Fruit fly (Drosophila melanogaster) whole organism, embryonic: ENCODE data around the gene GluRIIE.

Experiments used
- Ada2b ChIP-seq: fragments of 200-800 bp; sonication (Bioruptor generic); IDR thresholded peaks from 2 replicates; pipeline ENCODE4 v1.3.6; 2022; ENCODE audit warnings: missing biosample characterization, missing genetic modification characterization
- CG10431 ChIP-seq: fragments of 200-800 bp; sonication (Bioruptor generic); optimal IDR thresholded peaks from 3 replicates; lab custom pipeline; 2018; ENCODE audit warnings: missing biosample characterization, mild to moderate bottlenecking, missing genetic modification characterization
- CG10565 ChIP-seq: fragments of 200-800 bp; sonication (Bioruptor generic); optimal IDR thresholded peaks from 3 replicates; lab custom pipeline; 2016; ENCODE audit warnings: missing biosample characterization, mild to moderate bottlenecking, missing genetic modification characterization
- CG10979 ChIP-seq: fragments of 200-800 bp; sonication (Bioruptor generic); optimal IDR thresholded peaks from 2 replicates; lab custom pipeline; 2018; ENCODE audit warnings: missing biosample characterization, mild to moderate bottlenecking, missing genetic modification characterization, moderate library complexity
- CG12104 ChIP-seq: fragments of 200-800 bp; sonication (Bioruptor generic); optimal IDR thresholded peaks from 3 replicates; lab custom pipeline; 2016; ENCODE audit warnings: missing biosample characterization, missing genetic modification characterization
- CG12219 ChIP-seq: fragments of 200-800 bp; sonication (Bioruptor generic); optimal IDR thresholded peaks from 3 replicates; lab custom pipeline; 2018; ENCODE audit warnings: missing biosample characterization, mild to moderate bottlenecking, missing genetic modification characterization
- CG13287 ChIP-seq: fragments of 200-800 bp; sonication (Bioruptor generic); IDR thresholded peaks from 2 replicates; pipeline ENCODE4 v1.3.6; 2022; ENCODE audit warnings: missing biosample characterization, missing genetic modification characterization; ENCODE audit not compliant: partially characterized antibody
- CG13296 ChIP-seq: fragments of 200-800 bp; sonication (Bioruptor generic); optimal IDR thresholded peaks from 3 replicates; lab custom pipeline; 2018; ENCODE audit warnings: missing biosample characterization, mild to moderate bottlenecking, missing genetic modification characterization
- CG14860 ChIP-seq: fragments of 200-800 bp; sonication (Bioruptor generic); IDR thresholded peaks from 3 replicates; pipeline ENCODE4 v1.3.6; 2022; ENCODE audit warnings: missing biosample characterization, missing genetic modification characterization; ENCODE audit not compliant: partially characterized antibody
- CG15011 ChIP-seq: fragments of 200-800 bp; sonication (Bioruptor generic); optimal IDR thresholded peaks from 3 replicates; lab custom pipeline; 2018; ENCODE audit warnings: missing biosample characterization, mild to moderate bottlenecking, missing genetic modification characterization
- CG15601 ChIP-seq: fragments of 200-800 bp; sonication (Bioruptor generic); optimal IDR thresholded peaks from 3 replicates; lab custom pipeline; 2019; ENCODE audit warnings: missing biosample characterization, mild to moderate bottlenecking, missing genetic modification characterization, moderate library complexity
- CG17328 ChIP-seq: fragments of 200-800 bp; sonication (Bioruptor generic); IDR thresholded peaks from 2 replicates; pipeline ENCODE4 v1.3.6; 2022; ENCODE audit warnings: missing biosample characterization, missing genetic modification characterization
- CG17385 ChIP-seq: fragments of 200-800 bp; sonication (Bioruptor generic); optimal IDR thresholded peaks from 3 replicates; lab custom pipeline; 2018; ENCODE audit warnings: missing biosample characterization, mild to moderate bottlenecking, missing genetic modification characterization
- CG18619 ChIP-seq: fragments of 200-800 bp; sonication (Bioruptor generic); optimal IDR thresholded peaks from 3 replicates; lab custom pipeline; 2017; ENCODE audit warnings: missing biosample characterization, mild to moderate bottlenecking, missing genetic modification characterization
- CG2120 ChIP-seq: fragments of 200-800 bp; sonication (Bioruptor generic); optimal IDR thresholded peaks from 3 replicates; lab custom pipeline; 2016; ENCODE audit warnings: missing biosample characterization, missing genetic modification characterization
- CG2889 ChIP-seq: fragments of 200-800 bp; sonication (Bioruptor generic); IDR thresholded peaks from 3 replicates; pipeline ENCODE4 v1.3.6; 2022; ENCODE audit warnings: missing biosample characterization, missing genetic modification characterization
- CG34224 ChIP-seq: fragments of 200-800 bp; sonication (Bioruptor generic); IDR thresholded peaks from 3 replicates; pipeline ENCODE4 v1.3.6; 2022; ENCODE audit warnings: missing biosample characterization, missing genetic modification characterization; ENCODE audit not compliant: partially characterized antibody
- CG3726 ChIP-seq: fragments of 200-800 bp; sonication (Bioruptor generic); IDR thresholded peaks from 3 replicates; pipeline ENCODE4, ENCODE4 v1.3.6; 2022; ENCODE audit warnings: missing biosample characterization, missing genetic modification characterization
- CG43689 ChIP-seq: fragments of 200-800 bp; sonication (Bioruptor generic); IDR thresholded peaks from 2 replicates; pipeline ENCODE4 v1.3.6; 2022; ENCODE audit warnings: missing biosample characterization, missing genetic modification characterization
- CG4707 ChIP-seq: fragments of 200-800 bp; sonication (Bioruptor generic); optimal IDR thresholded peaks from 2 replicates; lab custom pipeline; 2018; ENCODE audit warnings: missing biosample characterization, mild to moderate bottlenecking, missing genetic modification characterization, moderate library complexity
- CG7357 ChIP-seq: fragments of 200-800 bp; sonication (Bioruptor generic); IDR thresholded peaks from 3 replicates; pipeline ENCODE4 v1.3.6; 2022; ENCODE audit warnings: missing biosample characterization, missing genetic modification characterization
- CG7928 ChIP-seq: fragments of 200-800 bp; sonication (Bioruptor generic); optimal IDR thresholded peaks from 2 replicates; lab custom pipeline; 2017; ENCODE audit warnings: missing biosample characterization, mild to moderate bottlenecking, missing genetic modification characterization
- CG7987 ChIP-seq: fragments of 200-800 bp; sonication (Bioruptor generic); optimal IDR thresholded peaks from 2 replicates; lab custom pipeline; 2018; ENCODE audit warnings: missing biosample characterization, mild to moderate bottlenecking, missing genetic modification characterization, moderate library complexity
- CG8388 ChIP-seq: fragments of 200-800 bp; sonication (Bioruptor generic); optimal IDR thresholded peaks from 2 replicates; lab custom pipeline; 2019; ENCODE audit warnings: missing biosample characterization, mild to moderate bottlenecking, missing genetic modification characterization, moderate library complexity
- CG8944 ChIP-seq: fragments of 200-800 bp; sonication (Bioruptor generic); optimal IDR thresholded peaks from 3 replicates; lab custom pipeline; 2016; ENCODE audit warnings: missing biosample characterization, missing genetic modification characterization
- Camta ChIP-seq: fragments of 200-800 bp; sonication (Bioruptor generic); optimal IDR thresholded peaks from 2 replicates; lab custom pipeline; 2016; ENCODE audit warnings: missing biosample characterization, missing genetic modification characterization
- CkIIα-i1 ChIP-seq: fragments of 200-800 bp; sonication (Bioruptor generic); IDR thresholded peaks from 2 replicates; pipeline ENCODE4 v1.3.6; 2022; ENCODE audit warnings: missing biosample characterization, missing genetic modification characterization
- Dek ChIP-seq: fragments of 200-800 bp; sonication (Bioruptor generic); optimal IDR thresholded peaks from 3 replicates; lab custom pipeline; 2019; ENCODE audit warnings: missing biosample characterization, mild to moderate bottlenecking, missing genetic modification characterization, moderate library complexity
- Dll ChIP-seq: fragments of 200-800 bp; sonication (Bioruptor generic); IDR thresholded peaks from 4 replicates; pipeline ENCODE4 v1.3.6; 2022; ENCODE audit warnings: missing biosample characterization, missing genetic modification characterization; ENCODE audit not compliant: partially characterized antibody
- Fer3 ChIP-seq: fragments of 200-800 bp; sonication (Bioruptor generic); optimal IDR thresholded peaks from 2 replicates; lab custom pipeline; 2018; ENCODE audit warnings: missing biosample characterization, mild to moderate bottlenecking, missing genetic modification characterization, moderate library complexity
- Hr78 ChIP-seq, 2 experiments: fragments of 200-800 bp in 1 of 2; fragments of >200 bp in 1 of 2; sonication (Bioruptor generic) in 1 of 2; optimal IDR thresholded peaks; 2 replicates each; lab custom pipeline; 2017 to 2019; ENCODE audit warnings: missing biosample characterization in 2 of 2, missing genetic modification characterization in 2 of 2, mild to moderate bottlenecking in 1 of 2, moderate library complexity in 1 of 2
- Nf-YB ChIP-seq: fragments of 200-800 bp; sonication (Bioruptor generic); optimal IDR thresholded peaks from 3 replicates; lab custom pipeline; 2019; ENCODE audit warnings: missing biosample characterization, mild to moderate bottlenecking, missing genetic modification characterization, moderate library complexity
- Nf-YC ChIP-seq: fragments of 200-800 bp; optimal IDR thresholded peaks from 3 replicates; lab custom pipeline; 2019; ENCODE audit warnings: missing biosample characterization, mild to moderate bottlenecking, missing genetic modification characterization, moderate library complexity
- Xrp1 ChIP-seq: fragments of 200-800 bp; sonication (Bioruptor generic); IDR thresholded peaks from 2 replicates; pipeline ENCODE4 v1.3.6; 2022; ENCODE audit warnings: missing biosample characterization, missing genetic modification characterization
- ab ChIP-seq: fragments of 200-800 bp; sonication (Bioruptor generic); optimal IDR thresholded peaks from 2 replicates; lab custom pipeline; 2016; ENCODE audit warnings: missing biosample characterization, missing genetic modification characterization
- al ChIP-seq: fragments of 200-800 bp; sonication (Bioruptor generic); IDR thresholded peaks from 2 replicates; pipeline ENCODE4 v1.3.6; 2022; ENCODE audit warnings: missing biosample characterization, missing genetic modification characterization
- ap ChIP-seq: fragments of 200-800 bp; sonication (Bioruptor generic); IDR thresholded peaks from 2 replicates; pipeline ENCODE4 v1.3.6; 2022; ENCODE audit warnings: missing biosample characterization, missing genetic modification characterization
- az2 ChIP-seq: fragments of 200-800 bp; sonication (Bioruptor generic); optimal IDR thresholded peaks from 3 replicates; lab custom pipeline; 2016; ENCODE audit warnings: missing biosample characterization, missing genetic modification characterization
- bbx ChIP-seq: fragments of 200-800 bp; sonication (Bioruptor generic); IDR thresholded peaks from 2 replicates; pipeline ENCODE4 v1.3.6; 2022; ENCODE audit warnings: missing biosample characterization, missing genetic modification characterization; ENCODE audit not compliant: partially characterized antibody
- btn ChIP-seq: fragments of 200-800 bp; sonication (Bioruptor generic); optimal IDR thresholded peaks from 2 replicates; lab custom pipeline; 2016; ENCODE audit warnings: missing biosample characterization, missing genetic modification characterization
- crp ChIP-seq, 2 experiments: fragments of 200-800 bp; sonication (Bioruptor generic); optimal IDR thresholded peaks; 2 replicates in 1 of 2; 3 replicates in 1 of 2; lab custom pipeline; 2017; ENCODE audit warnings: missing biosample characterization in 2 of 2, missing genetic modification characterization in 2 of 2, mild to moderate bottlenecking in 1 of 2, moderate library complexity in 1 of 2
- en ChIP-seq: fragments of 200-800 bp; sonication (Bioruptor generic); optimal IDR thresholded peaks from 2 replicates; lab custom pipeline; 2016; ENCODE audit warnings: missing biosample characterization, missing genetic modification characterization
- fd3F ChIP-seq: fragments of 200-800 bp; sonication (Bioruptor generic); optimal IDR thresholded peaks from 2 replicates; lab custom pipeline; 2018; ENCODE audit warnings: missing biosample characterization, mild to moderate bottlenecking, missing genetic modification characterization, moderate library complexity
- insv ChIP-seq, 2 experiments: fragments of 200-800 bp; sonication (Bioruptor generic); optimal IDR thresholded peaks; 3 replicates each; lab custom pipeline; 2016 to 2018; ENCODE audit warnings: missing biosample characterization in 2 of 2, missing genetic modification characterization in 2 of 2
- ken ChIP-seq: fragments of 200-800 bp; sonication (Bioruptor generic); IDR thresholded peaks from 3 replicates; pipeline ENCODE4 v1.3.6; 2022; ENCODE audit warnings: missing biosample characterization, missing genetic modification characterization
- psq ChIP-seq: fragments of 200-800 bp; sonication (Bioruptor generic); optimal IDR thresholded peaks from 2 replicates; lab custom pipeline; 2017; ENCODE audit warnings: missing biosample characterization, missing genetic modification characterization
- sd ChIP-seq: fragments of 200-800 bp; sonication (Bioruptor generic); optimal IDR thresholded peaks from 3 replicates; lab custom pipeline; 2018; ENCODE audit warnings: missing biosample characterization, mild to moderate bottlenecking, missing genetic modification characterization, moderate library complexity
- sr ChIP-seq: fragments of 200-800 bp; sonication (Bioruptor generic); IDR thresholded peaks from 3 replicates; pipeline ENCODE4 v1.3.6; 2022; ENCODE audit warnings: missing biosample characterization, missing genetic modification characterization
- tx ChIP-seq: fragments of 200-800 bp; sonication (Bioruptor generic); optimal IDR thresholded peaks from 2 replicates; lab custom pipeline; 2016; ENCODE audit warnings: missing biosample characterization, missing genetic modification characterization
- wor ChIP-seq: fragments of 200-800 bp; sonication (Bioruptor generic); IDR thresholded peaks from 2 replicates; pipeline ENCODE4 v1.3.6; 2022; ENCODE audit warnings: missing biosample characterization, missing genetic modification characterization

GluRIIE gene

DNA sequence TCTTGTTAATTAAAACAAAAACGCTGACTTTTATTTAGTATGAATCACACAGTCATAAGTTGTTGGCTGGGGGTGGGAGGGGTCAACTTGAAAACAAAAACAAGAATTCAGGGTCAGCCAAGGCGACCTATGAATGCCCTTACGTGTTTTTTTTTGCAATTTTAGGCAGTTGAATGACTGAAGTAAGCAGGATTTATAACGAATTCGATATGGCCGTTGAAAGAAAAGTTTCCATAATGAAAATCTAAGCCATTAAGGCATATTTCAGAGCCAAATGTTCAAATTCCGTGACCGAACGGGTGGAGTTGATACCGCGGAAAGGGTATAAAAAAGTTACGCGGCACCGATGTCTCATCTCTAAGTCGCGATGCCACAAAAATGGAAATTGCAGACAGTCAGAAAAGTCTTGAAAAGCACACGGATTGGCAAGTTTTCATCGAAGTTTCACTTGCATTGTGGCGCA is 14.5 kb downstream of the GluRIIE start:
- TF ChIP-seq ap (GFP tag; lab: Robert Waterston, UW) (0 out of 2 replicates have a peak, but pooled peaks have one; percentile 12), Xrp1 (GFP tag; lab: Robert Waterston, UW) (peak; percentile 73), CG17328 (GFP tag; lab: Robert Waterston, UW) (peak; percentile 61; the same call in 1 of the 2 replicates), Nf-YB (GFP tag; lab: Kevin White, UChicago) (no peak), en (GFP tag; lab: Kevin White, UChicago) (peak; percentile 6), CG2120 (GFP tag; lab: Kevin White, UChicago) (peak; percentile 85), Dll (GFP tag; lab: Robert Waterston, UW) (no peak), CG13296 (GFP tag; lab: Kevin White, UChicago) (no peak), ab (GFP tag; lab: Kevin White, UChicago) (no peak), CG17385 (no peak), CG10565 (no peak), CG2889 (0 out of 3 replicates have a peak, but pooled peaks have one; percentile 11), ken (peak; percentile 69; the same call in 2 of the 3 replicates), CG15601 (tag; lab: Kevin White, UChicago) (no peak), bbx (GFP tag; lab: Robert Waterston, UW) (no peak), CG15011 (GFP tag; lab: Kevin White, UChicago) (no peak), al (GFP tag; lab: Robert Waterston, UW) (peak; percentile 65), CG7928 (no peak), Nf-YC (no peak), CG8388 (GFP tag; lab: Kevin White, UChicago) (no peak), CG7987 (GFP tag; lab: Kevin White, UChicago) (no peak), sd (no peak), CG12104 (GFP tag; lab: Kevin White, UChicago) (peak; percentile 34), psq (GFP tag; lab: Kevin White, UChicago) (peak; percentile 5), CG7357 (GFP tag; lab: Robert Waterston, UW) (peak; percentile 47; the same call in 1 of the 3 replicates), CG34224 (no peak), CG10979 (tag; lab: Kevin White, UChicago) (peak; percentile 66), CG10431 (no peak), Dek (tag; lab: Kevin White, UChicago) (no peak), CG4707 (GFP tag; lab: Kevin White, UChicago) (no peak), crp (GFP tag; optimal IDR thresholded peaks at IDR 0.05; lab: Kevin White, UChicago) (no peak), CG18619 (GFP tag; lab: Kevin White, UChicago) (no peak), CG12219 (GFP tag; lab: Kevin White, UChicago) (no peak), az2 (GFP tag; lab: Kevin White, UChicago) (peak; percentile 67), wor (GFP tag; lab: Robert Waterston, UW) (peak; percentile 50), CG13287 (GFP tag; lab: Robert Waterston, UW) (no peak; the same call in 1 of the 2 replicates), sr (GFP tag; lab: Robert Waterston, UW) (no peak), CkIIα-i1 (GFP tag; lab: Robert Waterston, UW) (no peak), Hr78 (GFP tag; optimal IDR thresholded peaks at IDR 0.05; lab: Kevin White, UChicago) (peak in 1 of 2 experiments; percentile 93), Fer3 (no peak), Ada2b (GFP tag; lab: Robert Waterston, UW) (peak; percentile 53), CG14860 (GFP tag; lab: Robert Waterston, UW) (no peak), CG3726 (GFP tag; lab: Robert Waterston, UW) (0 out of 3 replicates have a peak, but pooled peaks have one; percentile 49), insv (GFP tag; optimal IDR thresholded peaks at IDR 0.05; lab: Kevin White, UChicago) (no peak), Camta (GFP tag; lab: Kevin White, UChicago) (peak; percentile 41), fd3F (GFP tag; lab: Kevin White, UChicago) (peak; percentile 43), CG8944 (GFP tag; lab: Kevin White, UChicago) (peak; percentile 78), CG43689 (no peak), btn (no peak), tx (GFP tag; lab: Kevin White, UChicago) (peak; percentile 71)
